Fruit fly (Drosophila melanogaster) whole organism, wandering third instar larva: ENCODE measurements around the gene pths.
A peak's percentile ranks its signal among the peaks of the same experiment; 100 is the strongest.

Experiments
- CG32264 ChIP-seq: fragments of 200-800 bp; sonication (Bioruptor generic); optimal IDR thresholded peaks from 2 replicates; lab custom pipeline; 2016; ENCODE audit warnings: missing biosample characterization, missing genetic modification characterization
- CG9705 ChIP-seq: fragments of 200-800 bp; sonication (Bioruptor generic); optimal IDR thresholded peaks from 2 replicates; lab custom pipeline; 2018; ENCODE audit warnings: missing biosample characterization, mild to moderate bottlenecking, missing genetic modification characterization
- CrebA ChIP-seq: fragments of 200-800 bp; sonication (Bioruptor generic); optimal IDR thresholded peaks from 2 replicates; lab custom pipeline; 2016; ENCODE audit warnings: missing biosample characterization, mild to moderate bottlenecking, missing genetic modification characterization, borderline replicate concordance
- Hr78 ChIP-seq: fragments of >200 bp; optimal IDR thresholded peaks from 2 replicates; lab custom pipeline; 2017; ENCODE audit warnings: missing biosample characterization, missing genetic modification characterization
- Jra ChIP-seq: sonication (Bioruptor generic); optimal IDR thresholded peaks from 2 replicates; lab custom pipeline; 2016; ENCODE audit warnings: missing biosample characterization, missing genetic modification characterization
- Mio ChIP-seq: sonication (Bioruptor generic); optimal IDR thresholded peaks from 2 replicates; lab custom pipeline; 2016; ENCODE audit warnings: missing biosample characterization, missing genetic modification characterization
- N ChIP-seq: fragments of >200 bp; optimal IDR thresholded peaks from 2 replicates; lab custom pipeline; 2018; ENCODE audit warnings: missing biosample characterization, missing external identifiers, missing genetic modification characterization
- OdsH ChIP-seq: fragments of 200-800 bp; sonication (Bioruptor generic); optimal IDR thresholded peaks from 2 replicates; lab custom pipeline; 2016; ENCODE audit warnings: missing biosample characterization, mild to moderate bottlenecking, missing genetic modification characterization
- Rel ChIP-seq, 2 experiments: fragments of 200-800 bp; sonication (Bioruptor generic) in 1 of 2; optimal IDR thresholded peaks; 2 replicates in 1 of 2; 3 replicates in 1 of 2; lab custom pipeline; 2016 to 2019; ENCODE audit warnings: mild to moderate bottlenecking in 2 of 2, missing biosample characterization in 2 of 2, missing genetic modification characterization in 2 of 2, moderate library complexity in 1 of 2
- Sp1 ChIP-seq: fragments of 200-800 bp; sonication (Bioruptor generic); optimal IDR thresholded peaks from 3 replicates; lab custom pipeline; 2019; ENCODE audit warnings: missing biosample characterization, mild to moderate bottlenecking, missing genetic modification characterization, moderate library complexity
- br ChIP-seq: fragments of 200-800 bp; sonication (Bioruptor generic); optimal IDR thresholded peaks from 2 replicates; lab custom pipeline; 2016; ENCODE audit warnings: missing biosample characterization, missing genetic modification characterization
- brk ChIP-seq: fragments of 200-800 bp; sonication (Bioruptor generic); optimal IDR thresholded peaks from 2 replicates; lab custom pipeline; 2016; ENCODE audit warnings: missing biosample characterization, mild to moderate bottlenecking, missing genetic modification characterization
- dl ChIP-seq, 2 experiments: fragments of 175-275, 200-275 bp in 1 of 2; fragments of 200-275 bp in 1 of 2; sonication (Bioruptor generic); optimal IDR thresholded peaks; lab custom pipeline; 2018; ENCODE audit warnings: mild to moderate bottlenecking in 2 of 2, missing biosample characterization in 2 of 2, missing genetic modification characterization in 2 of 2, moderate library complexity in 2 of 2; ENCODE audit not compliant: partially characterized antibody in 2 of 2, insufficient read depth in 1 of 2
- dsf ChIP-seq: sonication (Bioruptor generic); optimal IDR thresholded peaks from 2 replicates; lab custom pipeline; 2016; ENCODE audit warnings: missing biosample characterization, missing genetic modification characterization, borderline replicate concordance
- ey ChIP-seq: fragments of 200-800 bp; sonication (Bioruptor generic); optimal IDR thresholded peaks from 2 replicates; lab custom pipeline; 2016; ENCODE audit warnings: missing biosample characterization, missing genetic modification characterization
- foxo ChIP-seq, 2 experiments: fragments of 200-800 bp; sonication (Bioruptor generic); optimal IDR thresholded peaks; 2 replicates in 1 of 2; 3 replicates in 1 of 2; lab custom pipeline; 2016 to 2017; ENCODE audit warnings: missing biosample characterization in 2 of 2, missing genetic modification characterization in 2 of 2
- fru ChIP-seq: fragments of 200-800 bp; sonication (Bioruptor generic); optimal IDR thresholded peaks from 3 replicates; lab custom pipeline; 2016; ENCODE audit warnings: missing biosample characterization, mild to moderate bottlenecking, missing genetic modification characterization
- h ChIP-seq: fragments of 200-800 bp; sonication (Bioruptor generic); optimal IDR thresholded peaks from 3 replicates; lab custom pipeline; 2016; ENCODE audit warnings: missing biosample characterization, mild to moderate bottlenecking, missing genetic modification characterization
- jim ChIP-seq: fragments of 175-275, 200-325 bp; sonication (Bioruptor generic); optimal IDR thresholded peaks from 2 replicates; lab custom pipeline; 2016; ENCODE audit warnings: missing biosample characterization, mild to moderate bottlenecking, missing genetic modification characterization
- lola ChIP-seq: fragments of >200 bp; optimal IDR thresholded peaks from 2 replicates; lab custom pipeline; 2017; ENCODE audit warnings: missing biosample characterization, missing genetic modification characterization
- pan ChIP-seq: fragments of >200 bp; optimal IDR thresholded peaks from 2 replicates; lab custom pipeline; 2017
- psq ChIP-seq: fragments of 200-800 bp; sonication (Bioruptor generic); optimal IDR thresholded peaks from 3 replicates; lab custom pipeline; 2017; ENCODE audit warnings: missing biosample characterization, mild to moderate bottlenecking, missing genetic modification characterization, moderate library complexity
- rgr ChIP-seq: fragments of 200-800 bp; sonication (Bioruptor generic); optimal IDR thresholded peaks from 3 replicates; lab custom pipeline; 2016; ENCODE audit warnings: missing biosample characterization, mild to moderate bottlenecking, missing genetic modification characterization
- sv ChIP-seq: fragments of 200-800 bp; sonication (Bioruptor generic); optimal IDR thresholded peaks from 3 replicates; lab custom pipeline; 2016; ENCODE audit warnings: missing biosample characterization, missing genetic modification characterization
- woc ChIP-seq: sonication (Bioruptor generic); optimal IDR thresholded peaks from 2 replicates; lab custom pipeline; 2016; ENCODE audit warnings: missing biosample characterization, mild to moderate bottlenecking, missing genetic modification characterization

pths gene

DNA sequence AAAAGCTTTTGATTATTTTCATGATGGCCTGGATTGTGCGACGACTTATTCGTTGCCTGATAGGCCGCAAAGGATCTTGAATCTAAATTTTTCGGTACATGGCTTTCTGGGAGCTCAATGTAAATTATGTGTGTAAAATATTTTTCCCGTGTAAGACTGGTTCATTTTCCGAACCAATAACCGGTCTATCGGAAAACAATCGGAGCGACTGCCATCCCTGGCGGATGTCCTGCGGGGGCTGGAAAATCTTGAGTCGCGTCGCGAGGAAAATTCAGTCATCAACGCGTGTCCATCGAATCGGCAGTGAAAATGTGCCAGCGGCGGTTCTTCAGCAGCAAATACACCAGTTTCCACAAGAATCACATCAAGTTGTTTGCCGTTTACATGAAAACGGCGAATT is 38.7 kb upstream of the pths start, which contains the start of the genes CG46307 and Nhe2:
TSS of gene CG46307 (plus strand) at position 243 of the 400 bp plus-strand sequence.
TSS of gene Nhe2 (plus strand) at position 243 of the 400 bp plus-strand sequence.
- TF ChIP-seq Hr78 (no peak), CrebA (GFP tag; lab: Kevin White, UChicago) (no peak), jim (GFP tag; lab: Kevin White, UChicago) (no peak), pan (lab: Kevin White, UChicago) (no peak)

- no peak for TF ChIP-seq Jra (GFP tag; lab: Kevin White, UChicago)
- TF ChIP-seq Mio (GFP tag; lab: Kevin White, UChicago) = no peak
Observed at dm6 chr2L:21105127-21105526, 37.9 kb upstream of the pths start.

- TF ChIP-seq foxo (GFP tag; optimal IDR thresholded peaks at IDR 0.05; lab: Kevin White, UChicago) (peak in 1 of 2 experiments; percentile 39), ey (GFP tag; lab: Kevin White, UChicago) (peak; percentile 31), pan (lab: Kevin White, UChicago) (no peak), dsf (GFP tag; lab: Kevin White, UChicago) (no peak), jim (GFP tag; lab: Kevin White, UChicago) (no peak), woc (GFP tag; lab: Kevin White, UChicago) (peak; percentile 42), CG32264 (GFP tag; lab: Kevin White, UChicago) (peak; percentile 6), Rel (GFP tag; optimal IDR thresholded peaks at IDR 0.05; lab: Kevin White, UChicago) (no peak), Rel (tag; optimal IDR thresholded peaks at IDR 0.05; lab: Kevin White, UChicago) (no peak), lola (GFP tag; lab: Kevin White, UChicago) (no peak), rgr (GFP tag; lab: Kevin White, UChicago) (peak; percentile 31), OdsH (GFP tag; lab: Kevin White, UChicago) (peak; percentile 28), fru (peak; percentile 29), h (peak; percentile 48), psq (GFP tag; lab: Kevin White, UChicago) (peak; percentile 91)
Observed at dm6 chr2L:21107651-21108489, 35.2 kb upstream of the pths start.

- TF ChIP-seq rgr (GFP tag; lab: Kevin White, UChicago) = peak; percentile 26
- TF ChIP-seq br (GFP tag; lab: Kevin White, UChicago) = peak; percentile 20
- TF ChIP-seq fru = peak; percentile 40
- TF ChIP-seq pan (lab: Kevin White, UChicago) = no peak
- TF ChIP-seq Sp1 (GFP tag; lab: Kevin White, UChicago) = peak; percentile 37
- no peak for TF ChIP-seq brk (GFP tag; lab: Kevin White, UChicago)
- TF ChIP-seq h = peak; percentile 31
- peak; percentile 53 for TF ChIP-seq sv
Observed at dm6 chr2L:21108759-21109282, 34.2 kb upstream of the pths start.

DNA sequence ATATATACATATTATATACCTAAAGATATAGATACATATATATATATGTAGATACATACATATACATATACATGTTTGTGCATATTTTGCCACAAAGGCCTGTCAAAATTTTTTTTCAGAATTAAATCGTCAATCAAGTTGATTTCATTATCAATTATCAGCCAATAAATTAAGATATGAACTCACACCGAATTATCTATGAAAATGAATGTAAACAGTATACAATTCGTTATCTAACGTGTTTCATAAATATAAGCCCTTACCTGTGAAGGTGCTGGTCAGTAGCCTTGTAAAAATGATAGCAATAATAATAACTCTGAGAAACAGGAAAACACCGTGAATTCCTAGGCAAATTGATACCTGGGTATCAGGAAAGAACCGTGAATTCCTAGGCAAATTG is 33.3 kb upstream of the pths start:
- TF ChIP-seq jim (GFP tag; lab: Kevin White, UChicago) (no peak), psq (GFP tag; lab: Kevin White, UChicago) (no peak)

dm6 chr2L:21111849-21112248 is 31.2 kb upstream of the pths start:
- TF ChIP-seq psq (GFP tag; lab: Kevin White, UChicago) = no peak
- no peak for TF ChIP-seq OdsH (GFP tag; lab: Kevin White, UChicago)
- no peak for TF ChIP-seq N
- no peak for TF ChIP-seq woc (GFP tag; lab: Kevin White, UChicago)
- TF ChIP-seq CG9705 (GFP tag; lab: Kevin White, UChicago) = no peak
- no peak for TF ChIP-seq dl (GFP tag; optimal IDR thresholded peaks at IDR 0.05; lab: Kevin White, UChicago; ENCODE audit: insufficient read depth in 1 of 2, partially characterized antibody in 2 of 2)
- TF ChIP-seq h = no peak
